Worm (Caenorhabditis elegans) whole organism, L1 larva: ENCODE results near the gene col-152.

Experiments used
- efl-1 ChIP-seq, 4 experiments: fragments of 150-350 bp; optimal IDR thresholded peaks in 3 of 4; peaks in 1 of 4; 1 replicate in 1 of 4; 2 replicates in 3 of 4; lab custom pipeline; 2014; ENCODE audit warnings: missing biosample characterization in 2 of 4, missing genetic modification characterization in 2 of 4, missing genetic modification reagents in 2 of 4
- nhr-11 ChIP-seq: fragments of 150-350 bp; optimal IDR thresholded peaks from 2 replicates; lab custom pipeline; 2014; ENCODE audit warnings: missing biosample characterization, missing genetic modification characterization
- nhr-12 ChIP-seq: sonication (generic microtip); optimal IDR thresholded peaks from 2 replicates; lab custom pipeline; 2017; ENCODE audit warnings: missing biosample characterization, missing genetic modification characterization
- pax-3 ChIP-seq: fragments of 200-800 bp; sonication (Bioruptor generic); optimal IDR thresholded peaks from 2 replicates; lab custom pipeline; 2018; ENCODE audit warnings: mild to moderate bottlenecking, missing genetic modification characterization, moderate library complexity, missing compliant biosample characterization
- skn-1 ChIP-seq: fragments of 150-350 bp; optimal IDR thresholded peaks from 2 replicates; lab custom pipeline; 2014; ENCODE audit warnings: missing biosample characterization, missing genetic modification characterization

DNA sequence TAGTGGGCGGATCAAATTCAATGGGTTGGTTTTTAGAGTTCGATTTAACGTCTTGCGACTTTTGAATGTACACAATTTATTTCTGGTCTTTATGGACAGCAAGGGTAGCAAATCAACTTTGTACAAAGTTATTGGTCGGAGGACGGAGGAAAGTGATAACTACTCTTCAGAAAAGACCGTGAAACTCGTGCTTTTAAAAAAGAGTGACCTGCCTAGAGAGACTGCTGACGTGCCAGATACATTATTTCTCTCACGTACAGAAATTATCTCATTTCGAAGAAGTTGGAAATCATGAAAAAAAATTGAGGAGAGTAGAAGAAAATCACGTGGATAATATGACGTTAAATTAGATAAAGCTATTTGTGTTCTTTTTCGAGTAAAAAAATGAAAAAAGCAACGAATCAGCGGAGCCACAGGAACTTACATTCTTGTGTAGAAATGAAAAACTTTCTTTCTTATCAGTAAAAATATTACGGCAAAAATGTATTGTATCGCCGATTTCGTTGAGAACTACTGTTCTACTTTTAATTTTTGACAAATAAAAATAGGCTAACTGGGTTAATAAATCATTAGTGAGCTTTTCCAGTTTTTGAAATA lies 24.5 kb upstream of the col-152 start, which contains the start of gene ppm-1.A:
- TF ChIP-seq efl-1 (optimal IDR thresholded peaks at IDR 0.05; lab: Kevin White, UChicago) = peak in 1 of 2 experiments; percentile 7
- TF ChIP-seq efl-1 (GFP tag; optimal IDR thresholded peaks at IDR 0.05 in 1 of 2; lab: Kevin White, UChicago) = peak in 1 of 2 experiments; percentile 83
- TF ChIP-seq pax-3 = no peak
- TF ChIP-seq nhr-11 = no peak
- TF ChIP-seq skn-1 (tag; lab: Kevin White, UChicago) = peak; percentile 8
- no peak for TF ChIP-seq nhr-12
